ENCODE assay signal across 1 fruit fly cellular context in the genomic region with DNA sequence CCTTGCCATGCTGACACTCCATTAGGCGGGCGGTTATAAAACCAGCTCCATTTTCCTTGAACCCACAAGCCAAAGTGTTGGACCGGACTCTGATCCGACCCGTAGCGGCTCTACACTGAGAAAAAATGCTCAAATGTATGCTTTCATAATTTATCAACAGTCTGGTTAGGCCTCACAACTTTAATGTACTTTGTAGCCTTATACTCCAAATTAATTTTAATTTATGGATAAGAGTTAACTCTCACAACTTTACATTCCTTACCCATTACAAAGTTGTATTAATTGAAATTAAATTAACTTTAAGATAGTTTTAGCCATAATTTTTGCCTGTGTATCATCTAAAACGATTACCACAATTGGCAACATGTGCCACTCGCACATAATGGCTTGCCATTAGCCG.
TF ChIP-seq lines count a peak whose summit lies in the region.

No protein-coding gene starts in this region.

TF ChIP-seq in whole organism, embryonic, 481 proteins besides CTCF, POLR2A, EP300 and RAD21 (continued from another document):
- TF ChIP-seq bsh (GFP tag; optimal IDR thresholded peaks at IDR 0.05; lab: Kevin White, UChicago) = peak in 1 of 2 experiments; percentile 9
- TF ChIP-seq CG1602 (GFP tag; optimal IDR thresholded peaks at IDR 0.05; lab: Kevin White, UChicago) = no peak
- peak; percentile 21 for TF ChIP-seq zfh2 (GFP tag; optimal IDR thresholded peaks at IDR 0.05; lab: Kevin White, UChicago)
- TF ChIP-seq CG15269 (tag; optimal IDR thresholded peaks at IDR 0.05; lab: Kevin White, UChicago) = peak; percentile 52
- TF ChIP-seq ind (GFP tag; optimal IDR thresholded peaks at IDR 0.05; lab: Kevin White, UChicago) = peak; percentile 36
- TF ChIP-seq lilli (GFP tag; optimal IDR thresholded peaks at IDR 0.05; lab: Kevin White, UChicago) = peak; percentile 25
- 0 out of 2 replicates have a peak, but pooled peaks have one; percentile 25 for TF ChIP-seq HLH3B (GFP tag; IDR thresholded peaks at IDR 0.05; lab: Robert Waterston, UW)
- peak; percentile 45; the same call in 1 of the 2 replicates for TF ChIP-seq CG14441 (GFP tag; IDR thresholded peaks at IDR 0.05; lab: Robert Waterston, UW)
- peak; percentile 1 for TF ChIP-seq CG10979 (tag; optimal IDR thresholded peaks at IDR 0.05; lab: Kevin White, UChicago)
- TF ChIP-seq CoRest (tag; optimal IDR thresholded peaks at IDR 0.05; lab: Kevin White, UChicago) = peak; percentile 43
- no peak for TF ChIP-seq pfk (GFP tag; optimal IDR thresholded peaks at IDR 0.05; lab: Kevin White, UChicago)
- no peak for TF ChIP-seq Hr39 (optimal IDR thresholded peaks at IDR 0.05; lab: Kevin White, UChicago)
- peak; percentile 39 for TF ChIP-seq CG12219 (GFP tag; optimal IDR thresholded peaks at IDR 0.05; lab: Kevin White, UChicago)
- peak; percentile 10 for TF ChIP-seq CG6813 (GFP tag; optimal IDR thresholded peaks at IDR 0.05; lab: Kevin White, UChicago)
- TF ChIP-seq Hsf (GFP tag; optimal IDR thresholded peaks at IDR 0.05; lab: Kevin White, UChicago) = no peak
- peak; percentile 1 for TF ChIP-seq tin (GFP tag; optimal IDR thresholded peaks at IDR 0.05; lab: Kevin White, UChicago)
- peak; percentile 40 for TF ChIP-seq CG12769 (tag; optimal IDR thresholded peaks at IDR 0.05; lab: Kevin White, UChicago)
- TF ChIP-seq CG8924 (tag; optimal IDR thresholded peaks at IDR 0.05; lab: Kevin White, UChicago) = peak; percentile 24
- TF ChIP-seq CG11560 (tag; IDR thresholded peaks at IDR 0.05; lab: Robert Waterston, UW) = 0 out of 3 replicates have a peak, but pooled peaks have one; percentile 32
- TF ChIP-seq mam (GFP tag; optimal IDR thresholded peaks at IDR 0.05; lab: Kevin White, UChicago) = peak; percentile 12
- TF ChIP-seq bcd (GFP tag; optimal IDR thresholded peaks at IDR 0.05; lab: Kevin White, UChicago) = peak; percentile 19
- TF ChIP-seq CG10147 (GFP tag; optimal IDR thresholded peaks at IDR 0.05; lab: Kevin White, UChicago) = peak; percentile 26
- no peak for TF ChIP-seq Nf-YC (tag; optimal IDR thresholded peaks at IDR 0.05; lab: Kevin White, UChicago)
- TF ChIP-seq Nf-YA (GFP tag; IDR thresholded peaks at IDR 0.05; lab: Robert Waterston, UW) = no peak
- TF ChIP-seq Eip74EF (GFP tag; optimal IDR thresholded peaks at IDR 0.05; lab: Kevin White, UChicago) = no peak
